Worm (Caenorhabditis elegans) whole organism, L1 larva: ENCODE measurements around the gene paa-1.

Source experiments
- C04F5.9 ChIP-seq: sonication (generic microtip); optimal IDR thresholded peaks from 2 replicates; lab custom pipeline; 2016; ENCODE audit warnings: missing genetic modification characterization, missing compliant biosample characterization
- C16A3.4 ChIP-seq: fragments of 150-350 bp; optimal IDR thresholded peaks from 2 replicates; lab custom pipeline; 2014; ENCODE audit warnings: missing biosample characterization, missing genetic modification characterization
- ama-1 ChIP-seq: fragments of 150-350 bp; optimal IDR thresholded peaks from 2 replicates; lab custom pipeline; 2014
- blmp-1 ChIP-seq: fragments of 150-350 bp; optimal IDR thresholded peaks from 2 replicates; lab custom pipeline; 2014; ENCODE audit warnings: missing biosample characterization, missing genetic modification characterization
- ceh-8 ChIP-seq: fragments of 200-800 bp; sonication (Bioruptor generic); optimal IDR thresholded peaks from 2 replicates; lab custom pipeline; 2018; ENCODE audit warnings: mild to moderate bottlenecking, missing genetic modification characterization, moderate library complexity, missing compliant biosample characterization
- ceh-82 ChIP-seq, 3 experiments: fragments of 150-350 bp in 1 of 3; sonication (generic microtip) in 2 of 3; optimal IDR thresholded peaks; 2 replicates each; lab custom pipeline; 2014 to 2017; ENCODE audit warnings: missing biosample characterization in 3 of 3, missing genetic modification characterization in 3 of 3
- dpl-1 ChIP-seq, 3 experiments: fragments of 150-350 bp in 2 of 3; sonication (generic microtip) in 1 of 3; optimal IDR thresholded peaks; 2 replicates each; lab custom pipeline; 2014 to 2017; ENCODE audit warnings: missing biosample characterization in 3 of 3, missing genetic modification characterization in 3 of 3, missing genetic modification reagents in 3 of 3
- dsc-1 ChIP-seq: sonication (generic microtip); optimal IDR thresholded peaks from 2 replicates; lab custom pipeline; 2016; ENCODE audit warnings: mild to moderate bottlenecking, missing genetic modification characterization, missing compliant biosample characterization
- efl-1 ChIP-seq, 4 experiments: fragments of 150-350 bp; optimal IDR thresholded peaks in 3 of 4; peaks in 1 of 4; 1 replicate in 1 of 4; 2 replicates in 3 of 4; lab custom pipeline; 2014; ENCODE audit warnings: missing biosample characterization in 2 of 4, missing genetic modification characterization in 2 of 4, missing genetic modification reagents in 2 of 4
- egl-27 ChIP-seq, 2 experiments: fragments of 150-350 bp in 1 of 2; sonication (generic microtip); optimal IDR thresholded peaks; 3 replicates each; lab custom pipeline; 2017 to 2018; ENCODE audit warnings: missing biosample characterization in 2 of 2, missing genetic modification characterization in 2 of 2, missing genetic modification reagents in 2 of 2
- elt-3 ChIP-seq, 6 experiments: fragments of 150-350 bp in 1 of 6; sonication (generic microtip); optimal IDR thresholded peaks; 2 replicates each; lab custom pipeline; 2017 to 2018; ENCODE audit warnings: missing biosample characterization in 6 of 6, missing genetic modification characterization in 6 of 6, inconsistent platforms in 1 of 6
- ets-5 ChIP-seq: fragments of 200-800 bp; sonication (Bioruptor generic); IDR thresholded peaks from 2 replicates; pipeline ENCODE4 v1.3.6; 2022; ENCODE audit warnings: missing genetic modification characterization, missing compliant biosample characterization
- fkh-10 ChIP-seq: sonication (generic microtip); optimal IDR thresholded peaks from 2 replicates; lab custom pipeline; 2017; ENCODE audit warnings: missing biosample characterization, missing genetic modification reagents, missing genetic modification characterization
- fkh-8 ChIP-seq: sonication (generic microtip); optimal IDR thresholded peaks from 2 replicates; lab custom pipeline; 2016; ENCODE audit warnings: mild to moderate bottlenecking, missing genetic modification characterization, missing compliant biosample characterization
- grh-1 ChIP-seq: fragments of 200-800 bp; sonication (Bioruptor generic); IDR thresholded peaks from 2 replicates; pipeline ENCODE4 v1.3.6; 2022; ENCODE audit warnings: missing genetic modification reagents, missing genetic modification characterization, missing compliant biosample characterization
- hlh-17 ChIP-seq: fragments of 200-800 bp; sonication (Bioruptor generic); optimal IDR thresholded peaks from 2 replicates; lab custom pipeline; 2018; ENCODE audit warnings: missing genetic modification characterization, mild to moderate bottlenecking, missing compliant biosample characterization, moderate library complexity, borderline replicate concordance
- lin-14 ChIP-seq: fragments of 200-800 bp; sonication (Bioruptor generic); optimal IDR thresholded peaks from 2 replicates; lab custom pipeline; 2018; ENCODE audit warnings: mild to moderate bottlenecking, missing genetic modification characterization, moderate library complexity, missing compliant biosample characterization
- lin-35 ChIP-seq, 2 experiments: fragments of 150-350 bp; optimal IDR thresholded peaks; 2 replicates each; lab custom pipeline; 2014; ENCODE audit warnings: missing biosample characterization in 2 of 2, missing genetic modification characterization in 2 of 2, missing genetic modification reagents in 2 of 2
- lin-39 ChIP-seq: fragments of 150-350 bp; optimal IDR thresholded peaks from 2 replicates; lab custom pipeline; 2014; ENCODE audit warnings: missing biosample characterization, missing genetic modification reagents, missing genetic modification characterization
- lsy-2 ChIP-seq, 2 experiments: fragments of 150-350 bp; optimal IDR thresholded peaks; 2 replicates each; lab custom pipeline; 2014; ENCODE audit warnings: missing biosample characterization in 2 of 2, missing genetic modification characterization in 2 of 2
- mab-9 ChIP-seq: fragments of 200-800 bp; sonication (Bioruptor generic); IDR thresholded peaks from 2 replicates; pipeline ENCODE4 v1.3.6; 2022; ENCODE audit warnings: missing genetic modification reagents, missing genetic modification characterization, missing compliant biosample characterization
- mdl-1 ChIP-seq, 2 experiments: fragments of 150-350 bp; optimal IDR thresholded peaks; 2 replicates each; lab custom pipeline; 2014 to 2017; ENCODE audit warnings: missing biosample characterization in 2 of 2, missing genetic modification characterization in 2 of 2, inconsistent platforms in 1 of 2
- mef-2 ChIP-seq: fragments of 150-350 bp; optimal IDR thresholded peaks from 2 replicates; lab custom pipeline; 2014; ENCODE audit warnings: missing biosample characterization, missing genetic modification characterization
- mep-1 ChIP-seq: fragments of 150-350 bp; optimal IDR thresholded peaks from 2 replicates; lab custom pipeline; 2014; ENCODE audit warnings: missing biosample characterization, missing genetic modification characterization
- nhr-19 ChIP-seq: fragments of 200-800 bp; sonication (Bioruptor generic); conservative IDR thresholded peaks from 2 replicates; pipeline ENCODE4 v1.3.6; 2022; ENCODE audit warnings: missing genetic modification characterization, missing compliant biosample characterization
- nhr-20 ChIP-seq: sonication (generic microtip); optimal IDR thresholded peaks from 2 replicates; lab custom pipeline; 2016; ENCODE audit warnings: mild to moderate bottlenecking, missing genetic modification characterization, missing compliant biosample characterization
- nhr-237 ChIP-seq: fragments of 150-350 bp; optimal IDR thresholded peaks from 2 replicates; lab custom pipeline; 2014; ENCODE audit warnings: missing biosample characterization, missing genetic modification characterization
- nhr-47 ChIP-seq: sonication (generic microtip); optimal IDR thresholded peaks from 2 replicates; lab custom pipeline; 2016; ENCODE audit warnings: mild to moderate bottlenecking, missing genetic modification characterization, moderate library complexity, missing compliant biosample characterization
- nhr-71 ChIP-seq: sonication (generic microtip); optimal IDR thresholded peaks from 2 replicates; lab custom pipeline; 2016; ENCODE audit warnings: mild to moderate bottlenecking, missing genetic modification characterization, moderate library complexity, missing compliant biosample characterization
- nhr-76 ChIP-seq: sonication (generic microtip); optimal IDR thresholded peaks from 2 replicates; lab custom pipeline; 2017; ENCODE audit warnings: missing biosample characterization, missing genetic modification characterization
- nhr-85 ChIP-seq: sonication (generic microtip); peaks from one replicate; lab custom pipeline; 2016; ENCODE audit warnings: missing genetic modification characterization, inconsistent platforms, missing compliant biosample characterization
- nhr-90 ChIP-seq: sonication (generic microtip); optimal IDR thresholded peaks from 2 replicates; lab custom pipeline; 2016; ENCODE audit warnings: mild to moderate bottlenecking, missing genetic modification characterization, missing compliant biosample characterization; ENCODE audit not compliant: poor library complexity
- skn-1 ChIP-seq: fragments of 150-350 bp; optimal IDR thresholded peaks from 2 replicates; lab custom pipeline; 2014; ENCODE audit warnings: missing biosample characterization, missing genetic modification characterization
- snu-23 ChIP-seq: sonication (generic microtip); optimal IDR thresholded peaks from 2 replicates; lab custom pipeline; 2016; ENCODE audit warnings: missing genetic modification characterization, missing compliant biosample characterization
- sox-4 ChIP-seq: sonication (generic microtip); optimal IDR thresholded peaks from 2 replicates; lab custom pipeline; 2016; ENCODE audit warnings: missing genetic modification characterization, missing compliant biosample characterization
- tbx-2 ChIP-seq: sonication (generic microtip); optimal IDR thresholded peaks from 2 replicates; lab custom pipeline; 2016; ENCODE audit warnings: missing genetic modification characterization, missing compliant biosample characterization
- unc-130 ChIP-seq: fragments of 150-350 bp; optimal IDR thresholded peaks from 2 replicates; lab custom pipeline; 2017; ENCODE audit warnings: missing biosample characterization, missing genetic modification characterization, inconsistent platforms
- xbp-1 ChIP-seq: sonication (generic microtip); optimal IDR thresholded peaks from 2 replicates; lab custom pipeline; 2016; ENCODE audit warnings: missing genetic modification characterization, missing compliant biosample characterization
- ztf-11 ChIP-seq, 2 experiments: sonication (generic microtip); optimal IDR thresholded peaks; 2 replicates each; lab custom pipeline; 2016 to 2017; ENCODE audit warnings: missing genetic modification characterization in 2 of 2, missing biosample characterization in 1 of 2, missing compliant biosample characterization in 1 of 2

The paa-1 gene

ce11 chrIII:5501358-5502287 is 51.1 kb downstream of the paa-1 start, which contains the start of gene R02F2.1:
Gene R02F2.1, plus strand, starts transcription at chrIII:5501885.
- peak; percentile 7 to 45 for TF ChIP-seq lsy-2 (tag; optimal IDR thresholded peaks at IDR 0.05; lab: Kevin White, UChicago)
- TF ChIP-seq ceh-8, result no peak
- TF ChIP-seq unc-130 (tag; lab: Kevin White, UChicago), result peak; percentile 21
- TF ChIP-seq nhr-20 (tag; lab: Kevin White, UChicago), result peak; percentile 76
- TF ChIP-seq dsc-1 (tag; lab: Kevin White, UChicago), result peak; percentile 79
- peak; percentile 38 for TF ChIP-seq tbx-2
- peak in 1 of 2 experiments; percentile 41 for TF ChIP-seq efl-1 (optimal IDR thresholded peaks at IDR 0.05; lab: Kevin White, UChicago)
- TF ChIP-seq efl-1 (GFP tag; optimal IDR thresholded peaks at IDR 0.05 in 1 of 2; lab: Kevin White, UChicago), result peak; percentile 42 to 95
- no peak for TF ChIP-seq grh-1 (GFP tag; lab: Robert Waterston, UW)
- TF ChIP-seq nhr-71 (tag; lab: Kevin White, UChicago), result peak; percentile 72
- no peak for TF ChIP-seq lin-39
- peak; percentile 49 for TF ChIP-seq mep-1 (tag; lab: Kevin White, UChicago)
- no peak for TF ChIP-seq mab-9 (GFP tag; lab: Robert Waterston, UW)
- peak; percentile 78 for TF ChIP-seq snu-23
- TF ChIP-seq nhr-19 (GFP tag; lab: Robert Waterston, UW), result peak; percentile 52
- peak; percentile 66 for TF ChIP-seq nhr-90
- no peak for TF ChIP-seq nhr-76
- TF ChIP-seq elt-3 (tag; optimal IDR thresholded peaks at IDR 0.05; lab: Kevin White, UChicago), result peak in 2 of 6 experiments; percentile 19 to 58
- TF ChIP-seq xbp-1 (tag; lab: Kevin White, UChicago), result peak; percentile 14
- no peak for TF ChIP-seq egl-27 (tag; optimal IDR thresholded peaks at IDR 0.05; lab: Kevin White, UChicago)
- peak; percentile 69 for TF ChIP-seq fkh-8 (tag; lab: Kevin White, UChicago)
- TF ChIP-seq skn-1 (tag; lab: Kevin White, UChicago), result peak; percentile 16
- no peak for TF ChIP-seq hlh-17 (GFP tag; lab: Kevin White, UChicago)
- no peak for TF ChIP-seq ceh-82 (tag; optimal IDR thresholded peaks at IDR 0.05; lab: Kevin White, UChicago)
- peak in 1 of 2 experiments; percentile 84 for TF ChIP-seq mdl-1 (tag; optimal IDR thresholded peaks at IDR 0.05; lab: Kevin White, UChicago)
- no peak for TF ChIP-seq ets-5 (GFP tag; lab: Robert Waterston, UW)
- no peak for TF ChIP-seq C04F5.9 (tag; lab: Kevin White, UChicago)
- TF ChIP-seq dpl-1 (GFP tag; optimal IDR thresholded peaks at IDR 0.05; lab: Kevin White, UChicago), result peak; percentile 14 to 54 (median 50)
- TF ChIP-seq ztf-11 (tag; optimal IDR thresholded peaks at IDR 0.05; lab: Kevin White, UChicago), result peak in 1 of 2 experiments; percentile 14
- no peak for TF ChIP-seq ama-1 (lab: Kevin White, UChicago)
- TF ChIP-seq blmp-1 (tag; lab: Kevin White, UChicago), result peak; percentile 60
- peak; percentile 63 for TF ChIP-seq lin-14 (GFP tag; lab: Kevin White, UChicago)
- TF ChIP-seq fkh-10 (GFP tag; lab: Kevin White, UChicago), result no peak
- peak; percentile 44 for TF ChIP-seq sox-4 (tag; lab: Kevin White, UChicago)
- peak; percentile 80 for TF ChIP-seq nhr-85 (tag; lab: Kevin White, UChicago)
- no peak for TF ChIP-seq nhr-237 (tag; lab: Kevin White, UChicago)
- peak; percentile 24 for TF ChIP-seq C16A3.4 (tag; lab: Kevin White, UChicago)
- peak; percentile 40 for TF ChIP-seq nhr-47 (tag; lab: Kevin White, UChicago)
- no peak for TF ChIP-seq mef-2 (tag; lab: Kevin White, UChicago)
- TF ChIP-seq lin-35 (GFP tag; optimal IDR thresholded peaks at IDR 0.05; lab: Kevin White, UChicago), result peak; percentile 21 to 87
- TF ChIP-seq, all 84 proteins: peak for 25
